Worm (Caenorhabditis elegans): Measurements from ENCODE around the gene dld-1.

Gene dld-1

DNA sequence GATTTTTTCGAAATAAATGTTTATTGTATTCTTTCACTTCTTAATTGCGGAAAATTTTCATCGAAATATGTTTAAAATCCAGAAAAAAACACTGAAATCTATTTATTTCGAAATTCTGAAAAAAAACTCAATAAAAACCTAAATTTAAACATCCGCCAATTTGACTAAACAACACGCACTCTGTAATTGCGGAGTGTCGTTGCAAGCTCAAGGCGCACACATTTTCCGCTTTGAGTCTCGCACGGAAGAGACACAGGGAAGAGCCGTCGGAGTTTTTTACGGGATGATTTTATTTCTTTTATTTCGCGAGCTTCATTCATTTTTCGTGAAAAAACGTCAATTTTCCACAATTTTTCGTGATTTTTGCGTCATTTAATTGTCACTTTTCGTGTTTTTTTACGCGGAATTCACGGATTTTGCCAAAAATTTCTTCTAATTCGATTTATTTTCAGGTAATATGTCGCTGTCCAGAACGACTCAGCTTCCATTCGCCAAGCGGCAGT lies at the start of gene dld-1 (continued):
- no peak for TF ChIP-seq cey-2 (tag; optimal IDR thresholded peaks at IDR 0.05; ENCODE audit: borderline replicate concordance, insufficient read depth)
- no peak; the same call in 1 of the 2 replicates for TF ChIP-seq egl-43 (GFP tag; IDR thresholded peaks at IDR 0.05)
- peak; percentile 61 for TF ChIP-seq zfp-2 (tag; optimal IDR thresholded peaks at IDR 0.05)
- no peak for TF ChIP-seq set-16 (GFP tag; IDR thresholded peaks at IDR 0.05)
- no peak for TF ChIP-seq ZK337.2 (GFP tag; IDR thresholded peaks at IDR 0.05)
- TF ChIP-seq lin-15B (tag; optimal IDR thresholded peaks at IDR 0.05) = peak; percentile 79
- TF ChIP-seq lin-1 (GFP tag; IDR thresholded peaks at IDR 0.05) = peak; percentile 62; the same call in 1 of the 2 replicates
- no peak for TF ChIP-seq skn-1 (tag; optimal IDR thresholded peaks at IDR 0.05)
- peak; percentile 21 for TF ChIP-seq spr-1 (tag; optimal IDR thresholded peaks at IDR 0.05)
- TF ChIP-seq zip-2 (tag; optimal IDR thresholded peaks at IDR 0.05) = peak; percentile 66
- peak; percentile 88 for TF ChIP-seq jun-1 (tag; optimal IDR thresholded peaks at IDR 0.05)
- no peak for TF ChIP-seq zip-11 (GFP tag; IDR thresholded peaks at IDR 0.05)
- TF ChIP-seq snpc-4 (tag; optimal IDR thresholded peaks at IDR 0.05) = peak; percentile 69
- TF ChIP-seq lin-39 (tag; optimal IDR thresholded peaks at IDR 0.05) = peak; percentile 30
- peak; percentile 70 for TF ChIP-seq dmd-6 (GFP tag; IDR thresholded peaks at IDR 0.05)
- no peak for TF ChIP-seq ceh-82 (tag; optimal IDR thresholded peaks at IDR 0.05)
- no peak for TF ChIP-seq mxl-2 (GFP tag; conservative IDR thresholded peaks at IDR 0.05)
- no peak for TF ChIP-seq daf-12 (tag; optimal IDR thresholded peaks at IDR 0.05)
- TF ChIP-seq pqm-1 (tag; optimal IDR thresholded peaks at IDR 0.05) = no peak
- peak; percentile 96 for TF ChIP-seq nhr-6 (tag; optimal IDR thresholded peaks at IDR 0.05)
- TF ChIP-seq ZK546.5 (tag; optimal IDR thresholded peaks at IDR 0.05) = peak in 1 of 2 experiments; percentile 65
- TF ChIP-seq unc-130 (GFP tag; optimal IDR thresholded peaks at IDR 0.05) = peak; percentile 67
- peak; percentile 90 for TF ChIP-seq nhr-28 (tag; optimal IDR thresholded peaks at IDR 0.05)
- TF ChIP-seq mxl-3 (GFP tag; optimal IDR thresholded peaks at IDR 0.05) = peak; percentile 31
- TF ChIP-seq dmd-9 (GFP tag; IDR thresholded peaks at IDR 0.05) = no peak
- TF ChIP-seq spr-3 (GFP tag; optimal IDR thresholded peaks at IDR 0.05) = no peak
- no peak for TF ChIP-seq ceh-62 (tag; optimal IDR thresholded peaks at IDR 0.05)
- peak; percentile 87; the same call in 1 of the 2 replicates for TF ChIP-seq T26A8.4 (GFP tag; IDR thresholded peaks at IDR 0.05)
- TF ChIP-seq vab-7 (GFP tag; IDR thresholded peaks at IDR 0.05) = 0 out of 2 replicates have a peak, but pooled peaks have one; percentile 39
- peak; percentile 100 for TF ChIP-seq dpl-1 (GFP tag; optimal IDR thresholded peaks at IDR 0.05)
- TF ChIP-seq lir-3 (tag; optimal IDR thresholded peaks at IDR 0.05) = no peak
- no peak for TF ChIP-seq nhr-41 (GFP tag; IDR thresholded peaks at IDR 0.05)
- TF ChIP-seq daf-19 (GFP tag; conservative IDR thresholded peaks at IDR 0.05) = no peak
- peak; percentile 97 for TF ChIP-seq hlh-30 (tag; optimal IDR thresholded peaks at IDR 0.05; ENCODE audit: insufficient read depth)
- peak; percentile 97 for TF ChIP-seq mep-1 (tag; optimal IDR thresholded peaks at IDR 0.05)
- TF ChIP-seq zfp-3 (GFP tag; conservative IDR thresholded peaks at IDR 0.05) = 0 out of 2 replicates have a peak, but pooled peaks have one; percentile 33
- peak; percentile 98 for TF ChIP-seq snpc-1.2 (GFP tag; IDR thresholded peaks at IDR 0.05)
- peak; percentile 88 for TF ChIP-seq arid-1 (GFP tag; conservative IDR thresholded peaks at IDR 0.05)
- TF ChIP-seq mes-2 (tag; optimal IDR thresholded peaks at IDR 0.05; ENCODE audit: poor library complexity, severe bottlenecking) = peak; percentile 95
- peak; percentile 95 for TF ChIP-seq R02D3.7 (tag; optimal IDR thresholded peaks at IDR 0.05)
- no peak for TF ChIP-seq dmd-8 (GFP tag; IDR thresholded peaks at IDR 0.05)
- peak; percentile 47; the same call in 1 of the 2 replicates for TF ChIP-seq lin-29 (GFP tag; IDR thresholded peaks at IDR 0.05)
- 0 out of 2 replicates have a peak, but pooled peaks have one; percentile 54 for TF ChIP-seq saeg-2 (GFP tag; IDR thresholded peaks at IDR 0.05)
- TF ChIP-seq lin-13 (GFP tag; optimal IDR thresholded peaks at IDR 0.05) = peak; percentile 97
- no peak for TF ChIP-seq lim-7 (GFP tag; IDR thresholded peaks at IDR 0.05)
- peak; percentile 100 for TF ChIP-seq Y48G9A.11 (GFP tag; IDR thresholded peaks at IDR 0.05)
- TF ChIP-seq Y75B8A.6 (GFP tag; IDR thresholded peaks at IDR 0.05) = no peak
- no peak for TF ChIP-seq egl-27 (tag; optimal IDR thresholded peaks at IDR 0.05)
- peak; percentile 82 for TF ChIP-seq F37D6.2 (tag; optimal IDR thresholded peaks at IDR 0.05)
- TF ChIP-seq php-3 (GFP tag; IDR thresholded peaks at IDR 0.05) = peak; percentile 73
- TF ChIP-seq ces-1 (GFP tag; optimal IDR thresholded peaks at IDR 0.05) = peak; percentile 85
